Worm (Caenorhabditis elegans) whole organism, L1 larva: ENCODE measurements around the gene F36A4.3.

Experiments used
- dpl-1 ChIP-seq, 3 experiments: fragments of 150-350 bp in 2 of 3; sonication (generic microtip) in 1 of 3; optimal IDR thresholded peaks; 2 replicates each; lab custom pipeline; 2014 to 2017; ENCODE audit warnings: missing biosample characterization in 3 of 3, missing genetic modification characterization in 3 of 3, missing genetic modification reagents in 3 of 3
- lin-13 ChIP-seq: fragments of 150-350 bp; optimal IDR thresholded peaks from 2 replicates; lab custom pipeline; 2014; ENCODE audit warnings: missing biosample characterization, missing genetic modification reagents, missing genetic modification characterization
- lin-39 ChIP-seq: fragments of 150-350 bp; optimal IDR thresholded peaks from 2 replicates; lab custom pipeline; 2014; ENCODE audit warnings: missing biosample characterization, missing genetic modification reagents, missing genetic modification characterization
- mdl-1 ChIP-seq, 2 experiments: fragments of 150-350 bp; optimal IDR thresholded peaks; 2 replicates each; lab custom pipeline; 2014 to 2017; ENCODE audit warnings: missing biosample characterization in 2 of 2, missing genetic modification characterization in 2 of 2, inconsistent platforms in 1 of 2
- nhr-11 ChIP-seq: fragments of 150-350 bp; optimal IDR thresholded peaks from 2 replicates; lab custom pipeline; 2014; ENCODE audit warnings: missing biosample characterization, missing genetic modification characterization
- nhr-76 ChIP-seq: sonication (generic microtip); optimal IDR thresholded peaks from 2 replicates; lab custom pipeline; 2017; ENCODE audit warnings: missing biosample characterization, missing genetic modification characterization
- nhr-90 ChIP-seq: sonication (generic microtip); optimal IDR thresholded peaks from 2 replicates; lab custom pipeline; 2016; ENCODE audit warnings: mild to moderate bottlenecking, missing genetic modification characterization, missing compliant biosample characterization; ENCODE audit not compliant: poor library complexity
- rnt-1 ChIP-seq: sonication (generic microtip); optimal IDR thresholded peaks from 2 replicates; lab custom pipeline; 2016; ENCODE audit warnings: mild to moderate bottlenecking, missing genetic modification characterization, moderate library complexity, missing compliant biosample characterization
- skn-1 ChIP-seq: fragments of 150-350 bp; optimal IDR thresholded peaks from 2 replicates; lab custom pipeline; 2014; ENCODE audit warnings: missing biosample characterization, missing genetic modification characterization
- snu-23 ChIP-seq: sonication (generic microtip); optimal IDR thresholded peaks from 2 replicates; lab custom pipeline; 2016; ENCODE audit warnings: missing genetic modification characterization, missing compliant biosample characterization
- swsn-7 ChIP-seq: sonication (generic microtip); optimal IDR thresholded peaks from 2 replicates; lab custom pipeline; 2016; ENCODE audit warnings: missing genetic modification characterization, missing compliant biosample characterization
- unc-130 ChIP-seq: fragments of 150-350 bp; optimal IDR thresholded peaks from 2 replicates; lab custom pipeline; 2017; ENCODE audit warnings: missing biosample characterization, missing genetic modification characterization, inconsistent platforms

DNA sequence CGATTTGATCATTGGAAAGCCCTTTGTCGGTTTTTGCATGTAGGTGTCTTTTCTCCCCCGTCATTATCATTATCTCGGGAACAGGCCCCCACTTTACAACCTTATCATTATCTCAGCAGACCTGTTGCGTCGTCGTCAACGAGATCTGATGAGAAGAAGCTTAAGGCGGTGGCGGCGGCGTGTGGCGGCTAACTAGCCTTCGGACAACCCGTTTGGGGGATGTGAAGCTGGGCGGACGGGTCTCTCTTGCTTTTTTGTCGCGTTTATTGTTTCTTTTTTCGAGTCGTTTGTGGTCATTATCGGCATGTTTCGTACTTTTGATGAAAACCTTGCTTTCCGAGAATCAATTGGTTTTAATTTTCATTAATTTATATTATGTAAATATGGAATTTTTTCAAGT lies 30.6 kb downstream of the F36A4.3 start:
- no peak for TF ChIP-seq dpl-1 (GFP tag; optimal IDR thresholded peaks at IDR 0.05; lab: Kevin White, UChicago)
- no peak for TF ChIP-seq mdl-1 (tag; optimal IDR thresholded peaks at IDR 0.05; lab: Kevin White, UChicago)
- TF ChIP-seq lin-13 (GFP tag; lab: Kevin White, UChicago): no peak
- no peak for TF ChIP-seq lin-39 (tag; lab: Kevin White, UChicago)
- no peak for TF ChIP-seq nhr-11
- no peak for TF ChIP-seq swsn-7 (tag; lab: Kevin White, UChicago)
- no peak for TF ChIP-seq unc-130 (tag; lab: Kevin White, UChicago)
- TF ChIP-seq nhr-76 (tag; lab: Kevin White, UChicago): no peak
- no peak for TF ChIP-seq snu-23
- TF ChIP-seq skn-1 (tag; lab: Kevin White, UChicago): no peak
- TF ChIP-seq rnt-1 (tag; lab: Kevin White, UChicago): no peak
- no peak for TF ChIP-seq nhr-90 (tag; lab: Kevin White, UChicago)
